Fruit fly (Drosophila melanogaster) S2 (cell line): Measurements from ENCODE around the gene mthl1.

ENCODE experiments used
- CG8478 ChIP-seq: fragments of >200 bp; optimal IDR thresholded peaks from 2 replicates; lab custom pipeline; 2018
- CTCF ChIP-seq, 2 experiments: fragments of >200 bp; optimal IDR thresholded peaks; 2 replicates each; lab custom pipeline; 2018

- TF ChIP-seq CTCF (optimal IDR thresholded peaks at IDR 0.05; lab: Kevin White, UChicago) (no peak), CG8478 (lab: Kevin White, UChicago) (no peak)
Measured at dm6 chrX:16647092-16647632, 6.4 kb downstream of the mthl1 start.
